Fruit fly (Drosophila melanogaster) whole organism, embryonic: ENCODE data around the gene bun.

Experiments used
- CG10462 ChIP-seq: fragments of 200-800 bp; sonication (Bioruptor generic); optimal IDR thresholded peaks from 2 replicates; lab custom pipeline; 2016; ENCODE audit warnings: missing biosample characterization, missing genetic modification characterization
- CG2889 ChIP-seq: fragments of 200-800 bp; sonication (Bioruptor generic); IDR thresholded peaks from 3 replicates; pipeline ENCODE4 v1.3.6; 2022; ENCODE audit warnings: missing biosample characterization, missing genetic modification characterization
- CG6854 ChIP-seq: fragments of 200-800 bp; sonication (Bioruptor generic); optimal IDR thresholded peaks from 3 replicates; lab custom pipeline; 2017; ENCODE audit warnings: missing biosample characterization, mild to moderate bottlenecking, missing genetic modification characterization

DNA sequence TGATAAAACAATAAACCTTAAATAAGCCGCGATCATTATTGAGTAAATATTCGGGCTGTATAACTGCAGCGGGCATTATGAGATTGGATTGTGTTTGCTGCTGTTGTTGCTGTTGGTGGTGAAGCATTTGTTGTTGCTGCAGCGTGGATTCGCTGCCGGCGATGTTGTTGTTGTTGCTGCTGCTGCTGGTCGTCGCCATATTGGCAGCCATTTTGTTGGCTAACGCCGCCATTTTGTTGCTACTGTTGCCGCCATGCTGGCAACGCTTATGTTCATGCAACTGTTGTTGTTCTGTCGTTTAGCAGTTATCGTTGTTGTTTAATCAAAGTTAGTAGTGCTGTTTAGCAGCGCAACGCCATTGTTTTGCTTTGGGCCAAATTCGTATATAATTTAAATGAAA is 47.9 kb downstream of the bun start:
- TF ChIP-seq CG6854 (GFP tag; lab: Kevin White, UChicago) (no peak), CG10462 (no peak), CG2889 (GFP tag; lab: Robert Waterston, UW) (no peak)
